Worm (Caenorhabditis elegans) whole organism, L4/young adult: ENCODE measurements around the gene Y37D8A.2.

Experiments
- dao-5 ChIP-seq: sonication (generic microtip); optimal IDR thresholded peaks from 2 replicates; lab custom pipeline; 2016; ENCODE audit warnings: missing genotype, missing genetic modification characterization, moderate library complexity, missing compliant biosample characterization
- him-1 ChIP-seq: sonication (generic microtip); optimal IDR thresholded peaks from 2 replicates; lab custom pipeline; 2016; ENCODE audit warnings: missing genotype, missing genetic modification reagents, missing genetic modification characterization, missing compliant biosample characterization

DNA sequence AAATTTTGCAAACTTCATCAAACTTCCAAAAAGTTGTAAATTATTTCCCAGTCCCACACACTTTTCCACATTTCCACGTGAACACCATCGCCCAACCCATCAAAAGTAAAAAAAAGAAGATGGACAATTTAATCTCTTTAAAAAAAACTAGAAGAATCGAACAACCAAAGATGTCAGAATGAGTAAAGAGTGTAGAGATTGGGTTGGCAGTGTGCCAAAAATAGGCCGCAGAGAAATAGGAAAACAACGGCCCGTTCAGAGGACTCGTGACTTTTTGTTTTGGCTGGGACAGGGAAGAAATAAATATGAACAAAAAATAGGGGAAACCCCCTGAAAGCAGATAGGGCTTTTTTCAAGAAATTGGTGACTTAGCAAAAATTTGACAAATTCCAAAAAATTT, 22.9 kb downstream of the Y37D8A.2 start:
- TF ChIP-seq dao-5 (tag; lab: Kevin White, UChicago) (no peak), him-1 (tag; lab: Kevin White, UChicago) (no peak)
